Worm (Caenorhabditis elegans) whole organism, L4 larva: ENCODE measurements around the gene W03C9.2.

Source experiments
- D1046.2 ChIP-seq: fragments of 200-800 bp; sonication (Bioruptor generic); IDR thresholded peaks from 2 replicates; pipeline ENCODE4 v1.3.6; 2022; ENCODE audit warnings: missing genetic modification characterization, missing compliant biosample characterization
- F10B5.3 ChIP-seq: sonication (generic microtip); optimal IDR thresholded peaks from 2 replicates; lab custom pipeline; 2016; ENCODE audit warnings: mild to moderate bottlenecking, missing genetic modification characterization, missing compliant biosample characterization
- F44E2.7 ChIP-seq: fragments of 200-800 bp; sonication (Bioruptor generic); IDR thresholded peaks from 2 replicates; pipeline ENCODE4 v2.1.2; 2022; ENCODE audit warnings: missing genetic modification characterization, missing compliant biosample characterization
- R02D3.7 ChIP-seq: fragments of 150-350 bp; sonication (generic microtip); optimal IDR thresholded peaks from 3 replicates; lab custom pipeline; 2014; ENCODE audit warnings: missing biosample characterization, missing genetic modification characterization
- T20F7.1 ChIP-seq: fragments of 200-800 bp; sonication (Bioruptor generic); optimal IDR thresholded peaks from 2 replicates; lab custom pipeline; 2018; ENCODE audit warnings: mild to moderate bottlenecking, missing genetic modification characterization, missing compliant biosample characterization
- ZK337.2 ChIP-seq: fragments of 200-800 bp; sonication (Bioruptor generic); IDR thresholded peaks from 2 replicates; pipeline ENCODE4 v1.3.6; 2022; ENCODE audit warnings: missing genetic modification reagents, missing genetic modification characterization, missing compliant biosample characterization
- ZK546.5 ChIP-seq, 2 experiments: sonication (generic microtip); optimal IDR thresholded peaks; 2 replicates each; lab custom pipeline; 2017; ENCODE audit warnings: missing biosample characterization in 2 of 2, missing genetic modification characterization in 2 of 2
- aha-1 ChIP-seq: fragments of 150-350 bp; peaks from one replicate; lab custom pipeline; 2014; ENCODE audit warnings: missing biosample characterization, missing genetic modification characterization
- aly-2 ChIP-seq: sonication (generic microtip); optimal IDR thresholded peaks from 2 replicates; lab custom pipeline; 2018; ENCODE audit warnings: missing biosample characterization, missing genetic modification characterization
- attf-4 ChIP-seq: sonication (generic microtip); optimal IDR thresholded peaks from 3 replicates; lab custom pipeline; 2017; ENCODE audit warnings: missing biosample characterization, missing genetic modification characterization
- ceh-20 ChIP-seq: fragments of 200-800 bp; sonication (Bioruptor generic); IDR thresholded peaks from 2 replicates; pipeline ENCODE4 v1.3.6; 2022; ENCODE audit warnings: missing genetic modification reagents, missing genetic modification characterization, missing compliant biosample characterization
- ceh-28 ChIP-seq: fragments of 150-350 bp; optimal IDR thresholded peaks from 2 replicates; lab custom pipeline; 2014; ENCODE audit warnings: missing biosample characterization, missing genetic modification reagents, missing genetic modification characterization
- ceh-32 ChIP-seq: sonication (generic microtip); optimal IDR thresholded peaks from 2 replicates; lab custom pipeline; 2016; ENCODE audit warnings: mild to moderate bottlenecking, missing genetic modification characterization, missing compliant biosample characterization; ENCODE audit not compliant: poor library complexity
- duxl-1 ChIP-seq: sonication (generic microtip); optimal IDR thresholded peaks from 2 replicates; lab custom pipeline; 2016; ENCODE audit warnings: mild to moderate bottlenecking, missing genetic modification characterization, moderate library complexity, missing compliant biosample characterization; ENCODE audit not compliant: poor library complexity
- dve-1 ChIP-seq: sonication (generic microtip); optimal IDR thresholded peaks from 2 replicates; lab custom pipeline; 2017; ENCODE audit warnings: antibody characterized with exemption, mild to moderate bottlenecking, missing genetic modification characterization, missing compliant biosample characterization; ENCODE audit not compliant: insufficient read depth
- egl-43 ChIP-seq: fragments of 200-800 bp; sonication (Bioruptor generic); IDR thresholded peaks from 2 replicates; pipeline ENCODE4 v1.3.6; 2022; ENCODE audit warnings: missing genetic modification reagents, missing genetic modification characterization, missing compliant biosample characterization
- hlh-11 ChIP-seq: fragments of 200-800 bp; sonication (Bioruptor generic); optimal IDR thresholded peaks from 2 replicates; lab custom pipeline; 2018; ENCODE audit warnings: mild to moderate bottlenecking, missing genetic modification characterization, missing compliant biosample characterization
- jun-1 ChIP-seq: fragments of 150-350 bp; optimal IDR thresholded peaks from 2 replicates; lab custom pipeline; 2014; ENCODE audit warnings: missing biosample characterization, missing genetic modification reagents, missing genetic modification characterization
- lim-7 ChIP-seq: fragments of 200-800 bp; sonication (Bioruptor generic); IDR thresholded peaks from 2 replicates; pipeline ENCODE4 v1.3.6; 2022; ENCODE audit warnings: missing genetic modification characterization, missing compliant biosample characterization
- lin-15B ChIP-seq: fragments of 150-350 bp; sonication (generic microtip); optimal IDR thresholded peaks from 3 replicates; lab custom pipeline; 2014; ENCODE audit warnings: missing biosample characterization, missing genetic modification characterization
- lin-29 ChIP-seq: fragments of 200-800 bp; sonication (Bioruptor generic); IDR thresholded peaks from 2 replicates; pipeline ENCODE4 v1.3.6; 2022; ENCODE audit warnings: missing genetic modification reagents, missing genetic modification characterization, missing compliant biosample characterization
- lin-38 ChIP-seq: fragments of 200-800 bp; sonication (Bioruptor generic); IDR thresholded peaks from 2 replicates; pipeline ENCODE4 v1.3.6; 2022; ENCODE audit warnings: missing genetic modification reagents, missing genetic modification characterization, missing compliant biosample characterization
- lir-3 ChIP-seq: sonication (generic microtip); optimal IDR thresholded peaks from 2 replicates; lab custom pipeline; 2016; ENCODE audit warnings: mild to moderate bottlenecking, missing genetic modification characterization, missing compliant biosample characterization
- madf-9 ChIP-seq: fragments of 200-800 bp; sonication (Bioruptor generic); conservative IDR thresholded peaks from 2 replicates; pipeline ENCODE4 v1.3.6; 2022; ENCODE audit warnings: missing genetic modification reagents, missing genetic modification characterization, missing compliant biosample characterization
- mdl-1 ChIP-seq, 2 experiments: fragments of 150-350 bp in 1 of 2; sonication (generic microtip) in 1 of 2; optimal IDR thresholded peaks; 2 replicates each; lab custom pipeline; 2014 to 2017; ENCODE audit warnings: missing biosample characterization in 2 of 2, missing genetic modification characterization in 2 of 2
- mep-1 ChIP-seq: fragments of 150-350 bp; sonication (generic microtip); optimal IDR thresholded peaks from 3 replicates; lab custom pipeline; 2014; ENCODE audit warnings: missing biosample characterization, missing genetic modification characterization
- mes-2 ChIP-seq: sonication (generic microtip); optimal IDR thresholded peaks from 2 replicates; lab custom pipeline; 2016; ENCODE audit warnings: missing genotype, mild to moderate bottlenecking, missing genetic modification characterization, missing compliant biosample characterization; ENCODE audit not compliant: poor library complexity, severe bottlenecking
- mxl-3 ChIP-seq: fragments of 200-800 bp; sonication (Bioruptor generic); optimal IDR thresholded peaks from 2 replicates; lab custom pipeline; 2018; ENCODE audit warnings: mild to moderate bottlenecking, missing genetic modification characterization, missing compliant biosample characterization
- nhr-102 ChIP-seq: sonication (generic microtip); optimal IDR thresholded peaks from 2 replicates; lab custom pipeline; 2016; ENCODE audit warnings: mild to moderate bottlenecking, missing genetic modification characterization, moderate library complexity, missing compliant biosample characterization
- nhr-111 ChIP-seq: fragments of 200-800 bp; sonication (Bioruptor generic); optimal IDR thresholded peaks from 2 replicates; lab custom pipeline; 2018; ENCODE audit warnings: mild to moderate bottlenecking, missing genetic modification characterization, missing compliant biosample characterization
- nhr-77 ChIP-seq: fragments of 150-350 bp; optimal IDR thresholded peaks from 2 replicates; lab custom pipeline; 2014; ENCODE audit warnings: missing biosample characterization, missing genetic modification characterization
- php-3 ChIP-seq: fragments of 200-800 bp; sonication (Bioruptor generic); IDR thresholded peaks from 2 replicates; pipeline ENCODE4 v1.3.6; 2022; ENCODE audit warnings: missing genetic modification reagents, missing genetic modification characterization, missing compliant biosample characterization
- saeg-2 ChIP-seq: fragments of 200-800 bp; sonication (Bioruptor generic); IDR thresholded peaks from 2 replicates; pipeline ENCODE4 v1.3.6; 2022; ENCODE audit warnings: missing genetic modification reagents, missing genetic modification characterization, missing compliant biosample characterization
- set-16 ChIP-seq: fragments of 200-800 bp; sonication (Bioruptor generic); IDR thresholded peaks from 2 replicates; pipeline ENCODE4 v1.3.6; 2022; ENCODE audit warnings: missing genetic modification reagents, missing genetic modification characterization, missing compliant biosample characterization
- snpc-1.2 ChIP-seq: fragments of 200-800 bp; sonication (Bioruptor generic); IDR thresholded peaks from 2 replicates; pipeline ENCODE4 v1.3.6; 2022; ENCODE audit warnings: missing genetic modification reagents, missing genetic modification characterization, missing compliant biosample characterization
- snpc-4 ChIP-seq: fragments of 150-350 bp; optimal IDR thresholded peaks from 2 replicates; lab custom pipeline; 2014; ENCODE audit warnings: missing biosample characterization, missing genetic modification characterization
- spr-1 ChIP-seq: sonication (generic microtip); optimal IDR thresholded peaks from 2 replicates; lab custom pipeline; 2016; ENCODE audit warnings: mild to moderate bottlenecking, missing genetic modification characterization, missing compliant biosample characterization
- tra-1 ChIP-seq: fragments of 200-800 bp; sonication (Bioruptor generic); IDR thresholded peaks from 2 replicates; pipeline ENCODE4 v1.3.6; 2022; ENCODE audit warnings: missing genetic modification reagents, missing genetic modification characterization, missing compliant biosample characterization
- unc-130 ChIP-seq: sonication (generic microtip); optimal IDR thresholded peaks from 2 replicates; lab custom pipeline; 2016; ENCODE audit warnings: missing genetic modification reagents, missing genetic modification characterization, missing compliant biosample characterization
- unc-62 ChIP-seq, 3 experiments: fragments of 150-350 bp in 1 of 3; sonication (generic microtip); optimal IDR thresholded peaks in 2 of 3; peaks in 1 of 3; 1 replicate in 1 of 3; 2 replicates in 2 of 3; lab custom pipeline; 2014 to 2017; ENCODE audit warnings: missing biosample characterization in 3 of 3, missing genetic modification characterization in 3 of 3, missing genetic modification reagents in 3 of 3, missing genotype in 1 of 3
- vab-7 ChIP-seq: fragments of 200-800 bp; sonication (Bioruptor generic); IDR thresholded peaks from 2 replicates; pipeline ENCODE4 v1.3.6; 2022; ENCODE audit warnings: missing genetic modification reagents, missing genetic modification characterization, missing compliant biosample characterization
- zag-1 ChIP-seq: fragments of 150-350 bp; optimal IDR thresholded peaks from 2 replicates; lab custom pipeline; 2014; ENCODE audit warnings: missing biosample characterization, missing genetic modification characterization
- zfp-2 ChIP-seq: sonication (generic microtip); optimal IDR thresholded peaks from 2 replicates; lab custom pipeline; 2016; ENCODE audit warnings: mild to moderate bottlenecking, missing genetic modification characterization, missing compliant biosample characterization
- zip-2 ChIP-seq: fragments of 150-350 bp; optimal IDR thresholded peaks from 2 replicates; lab custom pipeline; 2014; ENCODE audit warnings: missing biosample characterization, missing genetic modification characterization
- ztf-7 ChIP-seq: fragments of 150-350 bp; optimal IDR thresholded peaks from 2 replicates; lab custom pipeline; 2014; ENCODE audit warnings: missing biosample characterization, missing genetic modification characterization

Gene W03C9.2

DNA sequence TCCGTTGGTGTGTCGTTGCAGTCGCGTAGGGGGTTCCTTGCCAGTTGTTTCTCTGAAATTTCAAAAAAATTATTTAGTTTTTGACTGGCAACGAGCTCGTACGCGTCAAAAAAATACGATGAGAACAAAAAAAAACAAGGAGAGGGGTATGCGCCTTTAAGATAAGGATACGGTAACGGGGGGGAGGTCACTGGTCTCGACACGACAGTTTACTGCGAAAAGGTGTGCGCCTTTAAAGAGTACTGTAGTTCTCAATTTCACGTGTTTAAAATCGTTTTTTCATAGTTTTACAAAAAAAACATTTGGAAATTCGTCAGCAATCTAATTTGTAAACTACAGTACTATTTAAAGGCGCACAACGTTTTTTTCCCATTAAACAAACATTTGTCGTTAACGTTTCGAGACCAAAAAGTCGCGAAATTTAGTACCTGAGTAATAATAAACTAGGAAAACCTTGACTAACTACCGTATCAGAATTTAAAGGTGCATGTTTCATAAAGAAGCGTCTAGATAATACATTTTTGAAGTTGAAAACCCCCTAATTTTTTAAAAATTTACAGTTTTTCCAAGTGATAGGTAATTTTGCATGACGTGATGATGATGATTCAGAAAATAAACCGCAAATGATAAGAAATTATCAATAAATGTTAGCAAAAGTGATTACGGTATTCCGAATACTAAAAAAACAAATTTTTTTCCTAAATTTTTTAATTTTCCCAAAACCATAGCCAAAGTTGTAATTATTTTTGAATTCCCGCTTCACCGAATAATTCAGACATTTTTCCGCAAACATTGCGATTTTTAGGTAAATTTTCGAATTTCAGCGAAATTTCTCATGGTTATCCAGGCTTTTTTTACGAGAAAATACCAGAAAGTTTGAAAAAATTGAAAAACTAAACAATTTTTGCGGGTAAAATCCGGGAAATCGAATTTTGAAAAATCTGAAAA lies 12.2 kb downstream of the W03C9.2 start (continued):
- TF ChIP-seq snpc-1.2 (0 out of 2 replicates have a peak, but pooled peaks have one; percentile 33), mdl-1 (tag; optimal IDR thresholded peaks at IDR 0.05; lab: Kevin White, UChicago) (no peak), zip-2 (tag; lab: Kevin White, UChicago) (no peak), F10B5.3 (peak; percentile 50), snpc-4 (tag; lab: Kevin White, UChicago) (no peak), unc-62 (GFP tag; optimal IDR thresholded peaks at IDR 0.05 in 1 of 2; lab: Kevin White, UChicago) (no peak), unc-62 (tag; optimal IDR thresholded peaks at IDR 0.05; lab: Kevin White, UChicago) (no peak), php-3 (no peak; the same call in none of the 2 replicates), aly-2 (no peak), mxl-3 (GFP tag; lab: Kevin White, UChicago) (no peak), hlh-11 (peak; percentile 50), ztf-7 (tag; lab: Kevin White, UChicago) (no peak), T20F7.1 (GFP tag; lab: Kevin White, UChicago) (peak; percentile 25), R02D3.7 (no peak), egl-43 (peak; percentile 67), vab-7 (no peak), nhr-102 (tag; lab: Kevin White, UChicago) (peak; percentile 63), F44E2.7 (GFP tag; lab: Robert Waterston, UW) (no peak)

DNA sequence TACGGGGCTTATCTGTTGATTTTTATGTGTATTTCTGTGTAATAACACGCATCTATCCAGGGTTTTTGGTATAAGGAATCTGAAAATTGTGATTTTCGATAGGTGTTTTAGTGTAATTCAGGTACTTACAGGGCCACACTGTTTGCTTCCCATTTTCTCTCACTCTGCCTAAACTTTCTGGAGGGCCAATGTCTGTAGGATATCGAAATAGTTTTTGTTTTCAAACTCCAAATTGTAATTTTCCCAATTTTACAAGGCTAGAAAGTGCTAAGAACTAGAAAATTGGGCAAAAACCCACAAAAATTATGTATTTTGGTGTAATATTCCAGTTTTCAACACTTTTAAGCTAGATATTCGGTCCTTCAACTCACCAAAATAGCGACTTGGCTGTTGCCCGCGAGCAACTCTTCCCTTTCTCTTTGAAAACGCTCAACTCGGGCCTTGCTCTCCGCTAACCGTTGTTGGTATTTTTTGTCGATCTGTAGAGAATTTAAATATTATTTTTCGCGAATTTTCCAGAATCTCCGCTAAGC lies 14.6 kb downstream of the W03C9.2 start:
- no peak for TF ChIP-seq nhr-77 (tag; lab: Kevin White, UChicago)
- TF ChIP-seq ceh-32 (tag; lab: Kevin White, UChicago), result no peak
- peak in 1 of 2 experiments; percentile 91 for TF ChIP-seq unc-62 (GFP tag; optimal IDR thresholded peaks at IDR 0.05 in 1 of 2; lab: Kevin White, UChicago)
- TF ChIP-seq unc-62 (tag; optimal IDR thresholded peaks at IDR 0.05; lab: Kevin White, UChicago), result no peak
- TF ChIP-seq mes-2 (tag; lab: Kevin White, UChicago), result peak; percentile 23
- no peak for TF ChIP-seq attf-4
- no peak for TF ChIP-seq mxl-3 (GFP tag; lab: Kevin White, UChicago)
- TF ChIP-seq tra-1 (GFP tag; lab: Robert Waterston, UW), result no peak
- TF ChIP-seq snpc-1.2, result no peak
- no peak for TF ChIP-seq lin-15B (tag; lab: Kevin White, UChicago)
- TF ChIP-seq mep-1 (tag; lab: Kevin White, UChicago), result no peak
- 0 out of 2 replicates have a peak, but pooled peaks have one; percentile 7 for TF ChIP-seq D1046.2 (GFP tag; lab: Robert Waterston, UW)
- TF ChIP-seq spr-1, result no peak
- TF ChIP-seq aha-1 (tag; lab: Kevin White, UChicago), result peak; percentile 93
- TF ChIP-seq, all 104 proteins: peak for 4

DNA sequence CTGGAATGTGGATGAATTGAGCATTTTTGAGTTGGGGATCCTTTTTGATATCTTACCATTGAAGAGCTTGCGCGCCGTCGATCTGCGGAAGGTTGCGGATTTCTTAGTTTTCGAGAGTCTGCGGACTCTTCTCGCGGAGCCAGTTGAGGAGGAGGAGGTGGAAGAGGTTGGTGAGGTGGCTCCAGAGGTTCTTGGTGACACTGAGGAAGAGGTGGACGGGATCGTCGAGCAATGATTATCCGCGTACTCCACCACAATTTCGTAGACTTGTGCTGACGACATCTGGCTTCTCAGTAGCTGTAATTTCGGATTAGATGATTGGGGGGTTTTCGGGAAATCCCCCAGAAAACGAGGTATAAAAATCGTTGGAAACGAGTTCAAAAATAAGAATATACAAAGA lies 15.2 kb downstream of the W03C9.2 start, which contains the start of gene Y17G7B.21:
Gene Y17G7B.21, minus strand, starts transcription at position 299 of the 400 bp plus-strand sequence.
- TF ChIP-seq ZK337.2 (GFP tag; lab: Robert Waterston, UW) (no peak), unc-130 (GFP tag; lab: Kevin White, UChicago) (no peak), set-16 (peak; percentile 85), lin-38 (GFP tag; lab: Robert Waterston, UW) (peak; percentile 78), ceh-28 (tag; lab: Kevin White, UChicago) (no peak), dve-1 (no peak), mdl-1 (tag; optimal IDR thresholded peaks at IDR 0.05; lab: Kevin White, UChicago) (no peak), snpc-1.2 (peak; percentile 42), ZK546.5 (tag; optimal IDR thresholded peaks at IDR 0.05; lab: Kevin White, UChicago) (no peak), duxl-1 (tag; lab: Kevin White, UChicago) (no peak), aly-2 (no peak), nhr-111 (no peak), zfp-2 (tag; lab: Kevin White, UChicago) (no peak), lir-3 (tag; lab: Kevin White, UChicago) (no peak), ceh-20 (GFP tag; lab: Robert Waterston, UW) (no peak), lin-29 (GFP tag; lab: Robert Waterston, UW) (no peak), zag-1 (no peak), saeg-2 (GFP tag; lab: Robert Waterston, UW) (no peak), jun-1 (tag; lab: Kevin White, UChicago) (no peak), F10B5.3 (no peak), madf-9 (GFP tag; lab: Robert Waterston, UW) (no peak), lim-7 (GFP tag; lab: Robert Waterston, UW) (0 out of 2 replicates have a peak, but pooled peaks have one; percentile 10), egl-43 (no peak)
